Fruit fly (Drosophila melanogaster): ENCODE results near the gene CG10646.

CG10646 gene

DNA sequence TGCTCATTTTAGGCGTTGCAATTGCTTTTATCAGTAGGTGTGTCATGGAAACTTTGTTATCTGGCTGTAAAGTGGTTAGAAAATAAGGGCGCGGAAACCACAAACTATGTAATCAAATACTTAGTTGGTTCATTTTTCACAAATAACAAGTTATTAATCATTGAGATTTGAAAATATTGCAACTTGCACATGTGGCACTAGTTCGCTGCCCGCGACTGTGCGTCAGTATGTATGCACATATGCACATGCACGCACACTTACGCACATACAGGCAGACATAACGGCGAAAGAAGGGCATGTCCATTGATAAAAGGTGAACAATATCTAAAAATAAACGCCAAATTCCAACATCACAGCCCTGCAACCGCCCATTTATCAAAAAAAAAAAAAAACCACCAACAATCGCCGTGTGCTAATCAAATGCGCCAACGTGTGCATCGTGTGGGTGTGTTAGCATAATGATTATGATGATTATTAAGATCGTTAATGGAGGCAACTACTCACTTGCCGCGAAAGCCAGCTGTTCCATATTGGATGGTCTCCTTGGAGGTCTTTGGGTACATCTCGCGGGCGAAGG lies 25.8 kb upstream of the CG10646 start (continued):
- TF ChIP-seq Rfx (GFP tag; IDR thresholded peaks at IDR 0.05) (0 out of 2 replicates have a peak, but pooled peaks have one; percentile 24), onecut (GFP tag; IDR thresholded peaks at IDR 0.05) (peak; percentile 35), Oaz (GFP tag; IDR thresholded peaks at IDR 0.05) (0 out of 2 replicates have a peak, but pooled peaks have one; percentile 13), mam (GFP tag; optimal IDR thresholded peaks at IDR 0.05) (peak; percentile 26), unc-4 (GFP tag; IDR thresholded peaks at IDR 0.05; ENCODE audit: partially characterized antibody) (no peak), gsb-n (tag; optimal IDR thresholded peaks at IDR 0.05) (peak; percentile 23), maf-S (GFP tag; optimal IDR thresholded peaks at IDR 0.05) (no peak), CG2875 (GFP tag; optimal IDR thresholded peaks at IDR 0.05) (peak; percentile 42), mirr (GFP tag; optimal IDR thresholded peaks at IDR 0.05) (no peak), Rx (GFP tag; IDR thresholded peaks at IDR 0.05) (peak; percentile 22; the same call in 1 of the 2 replicates), CG8290 (GFP tag; optimal IDR thresholded peaks at IDR 0.05) (no peak), CG8290 (tag; optimal IDR thresholded peaks at IDR 0.05) (no peak), Aef1 (GFP tag; IDR thresholded peaks at IDR 0.05) (0 out of 3 replicates have a peak, but pooled peaks have one; percentile 34), CG7556 (GFP tag; optimal IDR thresholded peaks at IDR 0.05) (peak; percentile 8), zen (tag; optimal IDR thresholded peaks at IDR 0.05) (no peak), Poxn (GFP tag; IDR thresholded peaks at IDR 0.05) (no peak), jing (GFP tag; optimal IDR thresholded peaks at IDR 0.05) (no peak), Myb (GFP tag; optimal IDR thresholded peaks at IDR 0.05) (no peak), Ets65A (GFP tag) (no peak), CG17361 (GFP tag; IDR thresholded peaks at IDR 0.05) (peak; percentile 10; the same call in 2 of the 3 replicates), slou (GFP tag; optimal IDR thresholded peaks at IDR 0.05) (no peak), sna (GFP tag; IDR thresholded peaks at IDR 0.05; ENCODE audit: partially characterized antibody) (no peak), ara (GFP tag; IDR thresholded peaks at IDR 0.05) (peak; percentile 63), CG6254 (GFP tag; optimal IDR thresholded peaks at IDR 0.05) (no peak), rib (GFP tag; IDR thresholded peaks at IDR 0.05) (no peak), CG4707 (GFP tag; optimal IDR thresholded peaks at IDR 0.05) (peak; percentile 19), CG16863 (GFP tag; optimal IDR thresholded peaks at IDR 0.05) (peak; percentile 6), CG15269 (tag; optimal IDR thresholded peaks at IDR 0.05) (peak; percentile 46), crol (GFP tag; IDR thresholded peaks at IDR 0.05) (no peak), sc (optimal IDR thresholded peaks at IDR 0.05) (no peak), sc (GFP tag; optimal IDR thresholded peaks at IDR 0.05) (peak; percentile 5), tup (GFP tag; optimal IDR thresholded peaks at IDR 0.05) (no peak), CG6765 (GFP tag; optimal IDR thresholded peaks at IDR 0.05) (no peak), Dp (GFP tag; optimal IDR thresholded peaks at IDR 0.05) (no peak), CG16813 (GFP tag; IDR thresholded peaks at IDR 0.05; ENCODE audit: partially characterized antibody) (no peak), trh (GFP tag; optimal IDR thresholded peaks at IDR 0.05) (no peak), shn (GFP tag; optimal IDR thresholded peaks at IDR 0.05) (peak; percentile 54), NC2α (GFP tag; optimal IDR thresholded peaks at IDR 0.05) (no peak), cas (GFP tag; IDR thresholded peaks at IDR 0.05) (no peak), E2f2 (GFP tag; IDR thresholded peaks at IDR 0.05) (no peak), hb (GFP tag; IDR thresholded peaks at IDR 0.05; ENCODE audit: partially characterized antibody) (no peak), ATbp (GFP tag; optimal IDR thresholded peaks at IDR 0.05) (peak; percentile 40), mld (GFP tag; IDR thresholded peaks at IDR 0.05; ENCODE audit: partially characterized antibody) (no peak), CG13296 (GFP tag; optimal IDR thresholded peaks at IDR 0.05) (peak; percentile 1), stwl (tag; optimal IDR thresholded peaks at IDR 0.05) (no peak), btn (GFP tag; optimal IDR thresholded peaks at IDR 0.05) (no peak), Lhr (GFP tag; optimal IDR thresholded peaks at IDR 0.05) (no peak), inv (GFP tag; IDR thresholded peaks at IDR 0.05; ENCODE audit: partially characterized antibody) (no peak), Sry-δ (GFP tag; optimal IDR thresholded peaks at IDR 0.05) (no peak), danr (GFP tag; IDR thresholded peaks at IDR 0.05) (no peak), CG13894 (tag; optimal IDR thresholded peaks at IDR 0.05) (no peak)
